Fruit fly (Drosophila melanogaster): ENCODE data around the gene CG34382.

dm6 chr3L:9898355-9898754 is 19.6 kb downstream of the CG34382 start, which contains the start of the genes CG6707 and CG46387:
- TF ChIP-seq Bdp1 (GFP tag; optimal IDR thresholded peaks at IDR 0.05) (no peak), CG11560 (tag; IDR thresholded peaks at IDR 0.05) (no peak), CG14014 (GFP tag; IDR thresholded peaks at IDR 0.05) (no peak), chinmo (GFP tag; IDR thresholded peaks at IDR 0.05; ENCODE audit: partially characterized antibody) (0 out of 4 replicates have a peak, but pooled peaks have one; percentile 74), Meics (GFP tag; optimal IDR thresholded peaks at IDR 0.05) (no peak)
